Worm (Caenorhabditis elegans): Measurements from ENCODE around the gene ttc-17.

Gene ttc-17

DNA sequence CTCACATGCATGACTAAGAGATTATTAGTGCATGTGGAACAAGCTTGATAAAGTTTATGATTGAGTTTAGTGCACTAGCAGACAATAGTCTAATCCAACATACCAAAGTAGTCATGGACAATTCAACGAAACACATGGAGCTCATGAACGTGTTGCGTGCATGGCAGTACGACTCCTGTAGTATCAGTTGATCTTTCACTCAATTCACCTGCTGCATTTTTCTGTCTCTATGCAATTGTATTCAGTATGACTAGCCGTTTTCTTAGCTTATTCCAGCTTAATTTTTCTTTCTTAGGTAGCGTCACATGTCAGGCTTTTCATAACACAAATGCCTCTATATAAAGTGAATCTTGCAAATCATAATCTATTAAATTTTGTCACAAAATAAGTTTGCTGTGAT lies 46.4 kb downstream of the ttc-17 start, which contains the start of gene srx-1:
Gene srx-1 (plus strand): TSS at position 382 of the 400 bp plus-strand sequence.
- no peak for TF ChIP-seq ama-1 (optimal IDR thresholded peaks at IDR 0.05)
- no peak for TF ChIP-seq sea-1 (GFP tag; conservative IDR thresholded peaks at IDR 0.05)
- no peak for TF ChIP-seq tbx-11 (GFP tag; IDR thresholded peaks at IDR 0.05)
- no peak for TF ChIP-seq B0310.2 (tag; optimal IDR thresholded peaks at IDR 0.05)

DNA sequence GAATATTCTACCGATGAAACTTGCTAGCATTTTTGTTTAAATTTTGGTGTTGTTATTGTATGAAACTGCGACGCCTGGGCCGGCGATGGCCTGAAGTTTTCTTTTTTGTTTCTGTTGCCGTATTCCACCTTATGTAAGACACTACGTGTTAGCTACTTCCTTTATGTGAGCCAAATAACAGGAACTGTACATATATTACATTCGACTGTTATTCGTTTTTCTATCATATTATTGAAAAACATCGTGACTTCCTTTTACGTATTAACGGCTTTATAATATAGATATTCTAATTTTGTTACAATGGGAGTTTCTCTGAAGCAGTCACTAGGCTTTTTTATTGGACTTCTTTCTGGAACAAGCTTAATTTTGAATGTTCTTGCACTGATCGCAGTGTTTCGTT lies 48.4 kb downstream of the ttc-17 start, which contains the start of gene srx-3:
Gene srx-3 (plus strand): TSS at position 301 of the 400 bp plus-strand sequence.
- TF ChIP-seq B0310.2 (tag; optimal IDR thresholded peaks at IDR 0.05) (no peak), aly-1 (tag; optimal IDR thresholded peaks at IDR 0.05) (no peak), ceh-36 (tag; optimal IDR thresholded peaks at IDR 0.05) (no peak), hmg-4 (GFP tag; optimal IDR thresholded peaks at IDR 0.05) (no peak), ceh-13 (GFP tag; optimal IDR thresholded peaks at IDR 0.05) (no peak), scrt-1 (GFP tag; IDR thresholded peaks at IDR 0.05) (no peak), tbx-11 (GFP tag; IDR thresholded peaks at IDR 0.05) (no peak), tbx-37 (GFP tag; conservative IDR thresholded peaks at IDR 0.05) (no peak), sea-1 (GFP tag; conservative IDR thresholded peaks at IDR 0.05) (no peak), F13C5.2 (tag; optimal IDR thresholded peaks at IDR 0.05) (no peak), ama-1 (optimal IDR thresholded peaks at IDR 0.05) (no peak), tra-4 (tag; optimal IDR thresholded peaks at IDR 0.05) (no peak), hnd-1 (tag; optimal IDR thresholded peaks at IDR 0.05) (no peak), ets-7 (tag; optimal IDR thresholded peaks at IDR 0.05) (no peak), flt-1 (GFP tag; IDR thresholded peaks at IDR 0.05) (no peak)

DNA sequence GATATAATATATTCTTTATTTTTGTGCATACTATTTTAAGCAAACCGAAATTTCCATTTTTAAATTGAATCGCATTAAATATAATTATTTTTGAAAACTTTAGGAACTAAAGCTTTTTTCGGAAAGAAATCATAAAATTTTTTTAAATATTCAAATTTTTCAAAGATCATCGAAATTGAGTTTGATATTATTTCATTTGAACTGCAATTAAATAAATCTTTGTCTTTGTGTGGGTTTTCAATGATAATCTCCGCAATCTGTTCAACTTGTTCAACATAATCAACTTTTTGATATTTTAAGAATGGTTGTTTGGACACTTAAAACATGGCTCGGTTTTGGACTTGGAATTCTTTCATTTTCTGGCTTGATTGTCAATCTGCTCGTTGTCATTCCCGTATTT lies 52.3 kb downstream of the ttc-17 start, which contains the start of gene srx-2:
Gene srx-2 (plus strand): TSS at position 301 of the 400 bp plus-strand sequence.
- TF ChIP-seq ama-1 (optimal IDR thresholded peaks at IDR 0.05): no peak
- TF ChIP-seq F13C5.2 (tag; optimal IDR thresholded peaks at IDR 0.05): no peak
- TF ChIP-seq hmg-4 (GFP tag; optimal IDR thresholded peaks at IDR 0.05): no peak
- TF ChIP-seq scrt-1 (GFP tag; IDR thresholded peaks at IDR 0.05): no peak
- TF ChIP-seq tra-4 (tag; optimal IDR thresholded peaks at IDR 0.05): no peak
- TF ChIP-seq hnd-1 (tag; optimal IDR thresholded peaks at IDR 0.05): no peak
- no peak for TF ChIP-seq ceh-13 (GFP tag; optimal IDR thresholded peaks at IDR 0.05)
- no peak for TF ChIP-seq ets-7 (tag; optimal IDR thresholded peaks at IDR 0.05)
- no peak for TF ChIP-seq flt-1 (GFP tag; IDR thresholded peaks at IDR 0.05)
